Fruit fly (Drosophila melanogaster): ENCODE measurements around the gene CG16812.

The CG16812 gene

dm6 chr2L:13268040-13268652 is 45.8 kb downstream of the CG16812 start:
- TF ChIP-seq psq (optimal IDR thresholded peaks at IDR 0.05) (no peak), ttk (optimal IDR thresholded peaks at IDR 0.05) (no peak), insv (optimal IDR thresholded peaks at IDR 0.05) (no peak), Sin3A (optimal IDR thresholded peaks at IDR 0.05) (no peak), Myc (optimal IDR thresholded peaks at IDR 0.05) (no peak), h (optimal IDR thresholded peaks at IDR 0.05) (no peak)

- TF ChIP-seq Myc (optimal IDR thresholded peaks at IDR 0.05) (no peak), psq (optimal IDR thresholded peaks at IDR 0.05) (no peak)
Measured at dm6 chr2L:13272541-13272940, 50.2 kb downstream of the CG16812 start.

Data from Kc167 (cell line).